Worm (Caenorhabditis elegans) whole organism, mixed stage, embryonic: ENCODE results near the gene F36H9.10.

Experiments
- M03D4.4 ChIP-seq: sonication (generic microtip); optimal IDR thresholded peaks from 2 replicates; lab custom pipeline; 2017; ENCODE audit warnings: mild to moderate bottlenecking, missing genetic modification characterization, missing compliant biosample characterization
- bed-3 ChIP-seq: fragments of 200-800 bp; sonication (Bioruptor generic); optimal IDR thresholded peaks from 3 replicates; lab custom pipeline; 2018; ENCODE audit warnings: mild to moderate bottlenecking, missing genetic modification characterization, moderate library complexity, missing compliant biosample characterization
- blmp-1 ChIP-seq: fragments of 150-350 bp; optimal IDR thresholded peaks from 2 replicates; lab custom pipeline; 2014; ENCODE audit warnings: missing biosample characterization, missing genetic modification characterization
- ceh-39 ChIP-seq: fragments of 150-350 bp; optimal IDR thresholded peaks from 2 replicates; lab custom pipeline; 2014; ENCODE audit warnings: missing biosample characterization, missing genetic modification characterization
- ceh-43 ChIP-seq: fragments of 200-800 bp; sonication (Bioruptor generic); optimal IDR thresholded peaks from 2 replicates; lab custom pipeline; 2018; ENCODE audit warnings: mild to moderate bottlenecking, missing genetic modification characterization, moderate library complexity, missing compliant biosample characterization
- ceh-83 ChIP-seq: fragments of 200-800 bp; sonication (Bioruptor generic); optimal IDR thresholded peaks from 2 replicates; lab custom pipeline; 2018; ENCODE audit warnings: mild to moderate bottlenecking, missing genetic modification characterization, missing compliant biosample characterization
- ces-1 ChIP-seq: fragments of 150-350 bp; optimal IDR thresholded peaks from 2 replicates; lab custom pipeline; 2014; ENCODE audit warnings: missing biosample characterization, missing genetic modification reagents, missing genetic modification characterization
- cnd-1 ChIP-seq: fragments of 200-800 bp; sonication (Bioruptor generic); optimal IDR thresholded peaks from 2 replicates; lab custom pipeline; 2018; ENCODE audit warnings: mild to moderate bottlenecking, missing genetic modification characterization, missing compliant biosample characterization
- drap-1 ChIP-seq: fragments of 200-800 bp; sonication (Bioruptor generic); optimal IDR thresholded peaks from 3 replicates; lab custom pipeline; 2018; ENCODE audit warnings: mild to moderate bottlenecking, missing genetic modification characterization, missing compliant biosample characterization
- elt-1 ChIP-seq: sonication (generic microtip); optimal IDR thresholded peaks from 2 replicates; lab custom pipeline; 2017; ENCODE audit warnings: missing genetic modification characterization, mild to moderate bottlenecking, missing compliant biosample characterization, antibody characterized with exemption, moderate library complexity, borderline replicate concordance; ENCODE audit not compliant: insufficient read depth
- elt-3 ChIP-seq: fragments of 150-350 bp; optimal IDR thresholded peaks from 2 replicates; lab custom pipeline; 2014; ENCODE audit warnings: missing biosample characterization, missing genetic modification characterization
- flh-1 ChIP-seq: fragments of 200-800 bp; sonication (Bioruptor generic); optimal IDR thresholded peaks from 2 replicates; lab custom pipeline; 2018; ENCODE audit warnings: mild to moderate bottlenecking, missing genetic modification characterization, moderate library complexity, missing compliant biosample characterization
- ham-2 ChIP-seq: fragments of 200-800 bp; sonication (Bioruptor generic); optimal IDR thresholded peaks from 2 replicates; lab custom pipeline; 2018; ENCODE audit warnings: mild to moderate bottlenecking, missing genetic modification characterization, missing compliant biosample characterization
- hlh-1 ChIP-seq: fragments of 150-350 bp; optimal IDR thresholded peaks from 2 replicates; lab custom pipeline; 2014; ENCODE audit warnings: missing biosample characterization, missing genetic modification reagents, missing genetic modification characterization
- lin-13 ChIP-seq: fragments of 150-350 bp; optimal IDR thresholded peaks from 2 replicates; lab custom pipeline; 2014; ENCODE audit warnings: missing biosample characterization, missing genetic modification characterization
- lin-32 ChIP-seq: fragments of 200-800 bp; sonication (Bioruptor generic); optimal IDR thresholded peaks from 2 replicates; lab custom pipeline; 2018; ENCODE audit warnings: mild to moderate bottlenecking, missing genetic modification characterization, missing compliant biosample characterization
- lsy-2 ChIP-seq: fragments of 150-350 bp; optimal IDR thresholded peaks from 2 replicates; lab custom pipeline; 2014; ENCODE audit warnings: missing biosample characterization, missing genetic modification characterization
- mab-5 ChIP-seq: fragments of 150-350 bp; optimal IDR thresholded peaks from 2 replicates; lab custom pipeline; 2014; ENCODE audit warnings: missing biosample characterization, missing genetic modification characterization
- mep-1 ChIP-seq: fragments of 150-350 bp; optimal IDR thresholded peaks from 2 replicates; lab custom pipeline; 2017; ENCODE audit warnings: missing biosample characterization, missing genetic modification reagents, missing genetic modification characterization, inconsistent platforms
- nhr-12 ChIP-seq: fragments of 150-350 bp; optimal IDR thresholded peaks from 2 replicates; lab custom pipeline; 2014; ENCODE audit warnings: missing biosample characterization, missing genetic modification characterization
- nhr-2 ChIP-seq: fragments of 150-350 bp; optimal IDR thresholded peaks from 2 replicates; lab custom pipeline; 2014; ENCODE audit warnings: missing biosample characterization, missing genetic modification characterization
- nhr-237 ChIP-seq: fragments of 150-350 bp; optimal IDR thresholded peaks from 2 replicates; lab custom pipeline; 2014; ENCODE audit warnings: missing biosample characterization, missing genetic modification characterization
- nhr-28 ChIP-seq: fragments of 150-350 bp; optimal IDR thresholded peaks from 2 replicates; lab custom pipeline; 2014; ENCODE audit warnings: missing biosample characterization, missing genetic modification characterization
- nhr-76 ChIP-seq: sonication (generic microtip); optimal IDR thresholded peaks from 2 replicates; lab custom pipeline; 2017; ENCODE audit warnings: missing biosample characterization, missing genetic modification characterization
- pha-4 ChIP-seq: fragments of 150-350 bp; optimal IDR thresholded peaks from 2 replicates; lab custom pipeline; 2018; ENCODE audit warnings: missing biosample characterization, missing genetic modification reagents, missing genetic modification characterization
- sem-2 ChIP-seq: fragments of 200-800 bp; sonication (Bioruptor generic); optimal IDR thresholded peaks from 2 replicates; lab custom pipeline; 2018; ENCODE audit warnings: mild to moderate bottlenecking, missing genetic modification characterization, missing compliant biosample characterization
- snpc-4 ChIP-seq: fragments of 150-350 bp; optimal IDR thresholded peaks from 2 replicates; lab custom pipeline; 2014; ENCODE audit warnings: missing biosample characterization, missing genetic modification characterization
- sptf-1 ChIP-seq: sonication (generic microtip); optimal IDR thresholded peaks from 2 replicates; lab custom pipeline; 2017; ENCODE audit warnings: mild to moderate bottlenecking, missing genetic modification characterization, moderate library complexity, missing compliant biosample characterization
- tbx-8 ChIP-seq: fragments of 200-800 bp; sonication (Bioruptor generic); optimal IDR thresholded peaks from 2 replicates; lab custom pipeline; 2018; ENCODE audit warnings: mild to moderate bottlenecking, missing genetic modification characterization, moderate library complexity, missing compliant biosample characterization
- unc-120 ChIP-seq: sonication (generic microtip); optimal IDR thresholded peaks from 2 replicates; lab custom pipeline; 2017; ENCODE audit warnings: missing genetic modification characterization, missing compliant biosample characterization; ENCODE audit not compliant: poor library complexity, severe bottlenecking
- unc-39 ChIP-seq: fragments of 150-350 bp; optimal IDR thresholded peaks from 2 replicates; lab custom pipeline; 2014; ENCODE audit warnings: missing biosample characterization, missing genetic modification characterization
- zip-8 ChIP-seq: fragments of 150-350 bp; optimal IDR thresholded peaks from 2 replicates; lab custom pipeline; 2014; ENCODE audit warnings: missing biosample characterization, missing genetic modification characterization
- ztf-11 ChIP-seq: fragments of 150-350 bp; optimal IDR thresholded peaks from 2 replicates; lab custom pipeline; 2014; ENCODE audit warnings: missing biosample characterization, missing genetic modification characterization

The F36H9.10 gene

ce11 chrV:1781922-1782321, 16.1 kb upstream of the F36H9.10 start, which contains the start of gene F36H9.5:
F36H9.5 (minus strand) TSS chrV:1782022.
- no peak for TF ChIP-seq unc-39 (tag; lab: Kevin White, UChicago)
- TF ChIP-seq sptf-1: no peak
- TF ChIP-seq ham-2: no peak
- TF ChIP-seq blmp-1 (tag; lab: Kevin White, UChicago): no peak
- TF ChIP-seq elt-1 (tag; lab: Kevin White, UChicago): no peak
- TF ChIP-seq ceh-39 (tag; lab: Kevin White, UChicago): no peak
- TF ChIP-seq ces-1: no peak
- no peak for TF ChIP-seq ztf-11 (tag; lab: Kevin White, UChicago)
- TF ChIP-seq nhr-2 (tag; lab: Kevin White, UChicago): no peak
- TF ChIP-seq, all 35 proteins: peak for 0

DNA sequence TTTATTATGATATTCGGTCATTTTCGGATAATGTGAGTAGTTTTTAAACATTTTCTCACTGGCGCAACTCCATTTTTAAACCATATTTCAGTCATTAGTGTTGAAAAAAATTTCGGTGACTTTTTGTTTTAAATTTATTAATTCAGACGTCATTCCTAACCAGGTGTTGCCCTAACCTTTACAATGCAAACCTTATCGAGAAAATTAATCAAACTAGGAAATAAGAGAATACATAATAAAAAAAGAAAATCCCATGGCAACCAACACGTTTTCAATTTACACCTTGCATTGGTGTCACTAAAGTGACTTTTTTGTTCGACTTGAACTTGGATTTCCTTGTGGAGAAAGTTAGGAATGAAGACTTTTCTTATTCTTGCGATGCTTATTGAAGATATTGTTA, 9.8 kb upstream of the F36H9.10 start, which contains the start of gene F36H9.2:
Gene F36H9.2, plus strand, starts transcription at position 301 of the 400 bp plus-strand sequence.
- TF ChIP-seq mab-5 (tag; lab: Kevin White, UChicago) (no peak), nhr-12 (no peak), bed-3 (GFP tag; lab: Kevin White, UChicago) (no peak)
- TF ChIP-seq, all 35 proteins: peak for 0

DNA sequence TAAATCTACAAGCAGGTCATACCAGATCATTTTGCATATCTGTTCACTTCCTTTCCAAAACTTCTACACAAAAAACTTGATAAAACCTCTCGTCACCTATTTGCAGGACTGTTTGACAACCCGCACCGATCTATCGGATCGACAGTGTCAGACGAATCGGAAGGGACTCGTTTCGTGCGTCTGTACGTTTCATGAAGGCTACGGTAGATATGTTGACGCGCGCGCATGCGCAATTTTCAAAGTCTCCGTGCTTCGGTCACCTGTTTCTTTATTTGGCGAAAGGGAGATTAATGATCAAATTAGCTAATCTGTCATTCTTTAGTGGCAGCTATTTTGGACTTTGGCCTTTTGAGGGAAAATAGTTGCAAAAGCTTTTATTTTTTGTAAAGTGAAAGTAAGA, 8.5 kb upstream of the F36H9.10 start:
- TF ChIP-seq nhr-76 (tag; lab: Kevin White, UChicago): no peak
- TF ChIP-seq ces-1: no peak
- TF ChIP-seq flh-1 (GFP tag; lab: Kevin White, UChicago): no peak
- no peak for TF ChIP-seq nhr-237 (tag; lab: Kevin White, UChicago)
- TF ChIP-seq ceh-43: no peak
- no peak for TF ChIP-seq ceh-83 (GFP tag; lab: Kevin White, UChicago)
- TF ChIP-seq lin-32 (GFP tag; lab: Kevin White, UChicago): no peak
- TF ChIP-seq sem-2 (GFP tag; lab: Kevin White, UChicago): no peak
- TF ChIP-seq nhr-28 (tag; lab: Kevin White, UChicago): no peak
- no peak for TF ChIP-seq zip-8
- no peak for TF ChIP-seq lsy-2 (tag; lab: Kevin White, UChicago)
- no peak for TF ChIP-seq elt-3
- no peak for TF ChIP-seq mep-1 (tag; lab: Kevin White, UChicago)
- no peak for TF ChIP-seq mab-5 (tag; lab: Kevin White, UChicago)
- no peak for TF ChIP-seq nhr-2 (tag; lab: Kevin White, UChicago)
- no peak for TF ChIP-seq hlh-1 (tag; lab: Kevin White, UChicago)

DNA sequence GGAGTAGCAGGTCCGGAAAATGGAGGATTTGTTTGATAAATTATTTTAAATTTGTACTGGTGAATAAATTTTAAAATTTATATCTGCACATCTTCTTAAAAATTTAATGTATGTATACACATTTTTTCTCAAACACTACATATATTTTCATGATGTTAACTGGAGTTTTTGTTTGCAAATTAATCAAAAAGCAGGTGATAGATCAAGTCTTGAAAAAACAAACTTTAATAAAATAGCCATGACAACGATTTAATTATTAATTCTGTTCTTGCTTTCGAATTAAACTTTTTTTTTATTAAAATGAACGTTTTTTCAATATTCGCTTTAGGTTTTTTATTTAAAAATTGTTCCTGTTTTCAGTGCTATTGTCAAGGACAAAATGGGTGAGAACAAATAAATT, 3.8 kb upstream of the F36H9.10 start, which contains the start of gene F36H9.1:
Gene F36H9.1, plus strand, starts transcription at position 301 of the 400 bp plus-strand sequence.
- TF ChIP-seq drap-1 (GFP tag; lab: Kevin White, UChicago): no peak
- TF ChIP-seq tbx-8 (GFP tag; lab: Kevin White, UChicago): no peak
- no peak for TF ChIP-seq zip-8
- no peak for TF ChIP-seq pha-4 (tag; lab: Kevin White, UChicago)
- TF ChIP-seq cnd-1: no peak
- no peak for TF ChIP-seq ztf-11 (tag; lab: Kevin White, UChicago)
- no peak for TF ChIP-seq mab-5 (tag; lab: Kevin White, UChicago)
- no peak for TF ChIP-seq snpc-4 (tag; lab: Kevin White, UChicago)
- no peak for TF ChIP-seq unc-120 (tag; lab: Kevin White, UChicago)
- no peak for TF ChIP-seq nhr-28 (tag; lab: Kevin White, UChicago)
- no peak for TF ChIP-seq nhr-2 (tag; lab: Kevin White, UChicago)
- TF ChIP-seq nhr-237 (tag; lab: Kevin White, UChicago): no peak
- TF ChIP-seq sptf-1: no peak

DNA sequence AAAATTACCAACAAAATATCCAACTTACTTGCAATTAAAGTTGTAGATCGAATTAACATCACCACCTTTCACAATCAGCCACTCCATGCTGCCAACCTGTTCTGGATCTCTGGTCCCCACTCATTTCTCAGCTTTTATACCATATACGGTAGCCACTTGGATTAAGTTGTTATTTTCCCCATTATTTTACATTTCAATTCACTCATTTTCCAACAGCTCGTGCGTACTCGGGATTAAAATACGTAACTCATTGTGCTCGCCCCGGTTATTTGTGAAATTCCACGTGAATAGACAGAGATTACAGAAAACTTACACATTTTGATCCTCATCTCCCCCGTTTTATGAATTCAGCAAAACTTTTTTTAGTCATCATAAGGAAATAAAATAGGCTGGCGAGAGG, 5.0 kb downstream of the F36H9.10 start, which contains the start of gene srt-41:
Gene srt-41, minus strand, starts transcription at position 101 of the 400 bp plus-strand sequence.
- TF ChIP-seq hlh-1 (tag; lab: Kevin White, UChicago): no peak
- TF ChIP-seq blmp-1 (tag; lab: Kevin White, UChicago): no peak
- no peak for TF ChIP-seq M03D4.4 (tag; lab: Kevin White, UChicago)
- no peak for TF ChIP-seq nhr-28 (tag; lab: Kevin White, UChicago)
- no peak for TF ChIP-seq lsy-2 (tag; lab: Kevin White, UChicago)
- no peak for TF ChIP-seq lin-13 (tag; lab: Kevin White, UChicago)
- no peak for TF ChIP-seq flh-1 (GFP tag; lab: Kevin White, UChicago)
